Worm (Caenorhabditis elegans): ENCODE results near the gene Y38F1A.8.

DNA sequence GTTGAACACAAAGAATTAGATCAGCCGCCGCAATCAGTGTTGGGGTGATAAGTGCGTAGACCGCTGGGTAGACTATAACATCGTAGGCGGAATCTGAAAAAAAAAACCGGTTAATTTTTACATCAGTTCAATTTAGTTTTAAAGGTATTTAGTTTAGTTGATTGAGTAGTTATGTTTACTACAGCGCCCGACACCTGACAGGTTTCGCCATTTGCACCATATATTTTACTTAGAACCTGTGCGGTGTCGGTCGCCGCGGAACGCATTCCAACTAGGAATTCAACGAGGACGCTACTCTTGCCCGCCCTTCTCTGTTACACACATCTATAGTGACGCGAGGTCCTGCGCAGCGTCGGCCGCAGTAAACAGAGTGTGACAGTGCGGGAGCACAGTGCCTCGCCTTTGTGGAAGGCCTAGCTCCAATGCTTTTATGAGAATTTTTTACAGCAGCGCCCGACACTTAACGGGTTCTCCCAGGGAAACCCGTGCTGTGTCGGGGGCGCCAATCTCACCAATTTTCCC is 32.1 kb downstream of the Y38F1A.8 start:
- TF ChIP-seq egl-44 (GFP tag; IDR thresholded peaks at IDR 0.05), result no peak
- TF ChIP-seq unc-130 (GFP tag; optimal IDR thresholded peaks at IDR 0.05), result no peak
- TF ChIP-seq F22D6.2 (tag; optimal IDR thresholded peaks at IDR 0.05), result no peak
- no peak for TF ChIP-seq dpff-1 (tag; optimal IDR thresholded peaks at IDR 0.05)
- no peak for TF ChIP-seq lin-26 (GFP tag; IDR thresholded peaks at IDR 0.05)
- no peak for TF ChIP-seq him-1 (tag; optimal IDR thresholded peaks at IDR 0.05)
- no peak for TF ChIP-seq snpc-4 (GFP tag; optimal IDR thresholded peaks at IDR 0.05)
- TF ChIP-seq snpc-4 (tag; optimal IDR thresholded peaks at IDR 0.05), result peak in 3 of 4 experiments; percentile 63 to 77 (median 72)
- TF ChIP-seq B0019.2 (GFP tag; conservative IDR thresholded peaks at IDR 0.05), result no peak
- TF ChIP-seq ZK185.1 (tag; optimal IDR thresholded peaks at IDR 0.05; ENCODE audit: poor library complexity, severe bottlenecking), result no peak
- no peak for TF ChIP-seq mcd-1 (GFP tag; IDR thresholded peaks at IDR 0.05)
- TF ChIP-seq F10E7.11 (tag; optimal IDR thresholded peaks at IDR 0.05), result no peak

All from whole organism, young adult.